Fruit fly (Drosophila melanogaster): ENCODE data around the gene CG4194.

Gene CG4194

dm6 chrX:2083678-2084162 is 15.3 kb downstream of the CG4194 start (continued):
- TF ChIP-seq Doc2 (GFP tag; IDR thresholded peaks at IDR 0.05) = 0 out of 2 replicates have a peak, but pooled peaks have one; percentile 39
- peak; percentile 27 for TF ChIP-seq CG4282 (GFP tag; optimal IDR thresholded peaks at IDR 0.05)
- peak; percentile 85 for TF ChIP-seq Awh (GFP tag; IDR thresholded peaks at IDR 0.05)
- peak; percentile 46; the same call in 1 of the 2 replicates for TF ChIP-seq ham (GFP tag; IDR thresholded peaks at IDR 0.05)
- peak; percentile 10 for TF ChIP-seq Hand (GFP tag; optimal IDR thresholded peaks at IDR 0.05)
- TF ChIP-seq B-H1 (GFP tag; IDR thresholded peaks at IDR 0.05) = peak; percentile 79
- TF ChIP-seq chinmo (GFP tag; IDR thresholded peaks at IDR 0.05; ENCODE audit: partially characterized antibody) = peak; percentile 71; the same call in 3 of the 4 replicates
- no peak for TF ChIP-seq tll (GFP tag; optimal IDR thresholded peaks at IDR 0.05)
- TF ChIP-seq hbn (GFP tag; IDR thresholded peaks at IDR 0.05; ENCODE audit: partially characterized antibody) = no peak
- TF ChIP-seq CG11456 (GFP tag; IDR thresholded peaks at IDR 0.05) = peak; percentile 83
- 0 out of 2 replicates have a peak, but pooled peaks have one; percentile 50 for TF ChIP-seq toy (GFP tag; IDR thresholded peaks at IDR 0.05)
- peak; percentile 79 for TF ChIP-seq eyg (GFP tag; optimal IDR thresholded peaks at IDR 0.05)
- peak; percentile 86 for TF ChIP-seq CG8924 (tag; optimal IDR thresholded peaks at IDR 0.05)
- TF ChIP-seq CG17186 (GFP tag; optimal IDR thresholded peaks at IDR 0.05) = peak; percentile 57
- TF ChIP-seq CG13296 (GFP tag; optimal IDR thresholded peaks at IDR 0.05) = peak; percentile 55
- no peak for TF ChIP-seq Dref (GFP tag; IDR thresholded peaks at IDR 0.05)
- TF ChIP-seq tap (tag; optimal IDR thresholded peaks at IDR 0.05) = peak; percentile 75
- TF ChIP-seq CG10267 (tag; optimal IDR thresholded peaks at IDR 0.05) = peak; percentile 64
- TF ChIP-seq dmrt11E (tag; optimal IDR thresholded peaks at IDR 0.05) = peak; percentile 73
- peak; percentile 63 for TF ChIP-seq Ets97D (GFP tag; optimal IDR thresholded peaks at IDR 0.05)
- peak; percentile 85 for TF ChIP-seq kni (GFP tag; optimal IDR thresholded peaks at IDR 0.05)
- TF ChIP-seq CG16863 (GFP tag; optimal IDR thresholded peaks at IDR 0.05) = peak; percentile 90
- TF ChIP-seq CG11504 (tag; optimal IDR thresholded peaks at IDR 0.05) = peak; percentile 79
- peak; percentile 58 for TF ChIP-seq CG12236 (GFP tag; optimal IDR thresholded peaks at IDR 0.05)
- TF ChIP-seq CG13287 (GFP tag; IDR thresholded peaks at IDR 0.05; ENCODE audit: partially characterized antibody) = peak; percentile 39
- peak; percentile 50 for TF ChIP-seq CG10543 (GFP tag; optimal IDR thresholded peaks at IDR 0.05)
- TF ChIP-seq Aef1 (GFP tag; IDR thresholded peaks at IDR 0.05) = peak; percentile 82
- TF ChIP-seq Oli (tag; optimal IDR thresholded peaks at IDR 0.05) = peak; percentile 84
- TF ChIP-seq az2 (GFP tag; optimal IDR thresholded peaks at IDR 0.05) = peak; percentile 82
- TF ChIP-seq CG10209 (GFP tag; optimal IDR thresholded peaks at IDR 0.05) = peak; percentile 69
- TF ChIP-seq Drgx (GFP tag; IDR thresholded peaks at IDR 0.05) = peak; percentile 93
- peak; percentile 49 for TF ChIP-seq CG7987 (GFP tag; optimal IDR thresholded peaks at IDR 0.05)
- peak in 1 of 2 experiments; percentile 63 for TF ChIP-seq pan (optimal IDR thresholded peaks at IDR 0.05)
- TF ChIP-seq pan (GFP tag; optimal IDR thresholded peaks at IDR 0.05 in 1 of 2, IDR thresholded peaks at IDR 0.05 in 1 of 2) = peak; percentile 53 to 90
- no peak; the same call in 2 of the 3 replicates for TF ChIP-seq HLH4C (GFP tag; IDR thresholded peaks at IDR 0.05; ENCODE audit: partially characterized antibody)
- peak; percentile 65 for TF ChIP-seq CG12299 (tag; optimal IDR thresholded peaks at IDR 0.05)
- TF ChIP-seq cad (GFP tag; optimal IDR thresholded peaks at IDR 0.05) = no peak
- no peak for TF ChIP-seq CG30020 (tag; optimal IDR thresholded peaks at IDR 0.05)
- peak; percentile 85 for TF ChIP-seq CG1529 (GFP tag; optimal IDR thresholded peaks at IDR 0.05)
- peak; percentile 43 for TF ChIP-seq Spps (tag; optimal IDR thresholded peaks at IDR 0.05)
- TF ChIP-seq CG8290 (GFP tag; optimal IDR thresholded peaks at IDR 0.05) = no peak
- TF ChIP-seq CG8290 (tag; optimal IDR thresholded peaks at IDR 0.05) = peak; percentile 11 to 96
- no peak for TF ChIP-seq CG16813 (GFP tag; IDR thresholded peaks at IDR 0.05; ENCODE audit: partially characterized antibody)
- peak; percentile 71 for TF ChIP-seq CG2202 (tag; optimal IDR thresholded peaks at IDR 0.05)
- no peak for TF ChIP-seq hb (GFP tag; IDR thresholded peaks at IDR 0.05; ENCODE audit: partially characterized antibody)
- peak; percentile 64 for TF ChIP-seq cwo (GFP tag; optimal IDR thresholded peaks at IDR 0.05)
- peak; percentile 82 for TF ChIP-seq CG17359 (tag; optimal IDR thresholded peaks at IDR 0.05)
- 0 out of 2 replicates have a peak, but pooled peaks have one; percentile 28 for TF ChIP-seq CG4360 (GFP tag; IDR thresholded peaks at IDR 0.05)
- peak; percentile 44 for TF ChIP-seq zfh2 (GFP tag; optimal IDR thresholded peaks at IDR 0.05)
- peak; percentile 69 for TF ChIP-seq NC2α (GFP tag; optimal IDR thresholded peaks at IDR 0.05)
